Worm (Caenorhabditis elegans) whole organism, L2 larva: ENCODE measurements around the gene cest-13.

Source experiments
- F13H6.1 ChIP-seq: sonication (generic microtip); optimal IDR thresholded peaks from 2 replicates; lab custom pipeline; 2016; ENCODE audit warnings: missing genetic modification characterization, missing compliant biosample characterization
- R02D3.7 ChIP-seq: fragments of 150-350 bp; optimal IDR thresholded peaks from 2 replicates; lab custom pipeline; 2014; ENCODE audit warnings: missing biosample characterization, missing genetic modification characterization
- ZK546.5 ChIP-seq: sonication (generic microtip); optimal IDR thresholded peaks from 2 replicates; lab custom pipeline; 2017; ENCODE audit warnings: missing biosample characterization, missing genetic modification characterization
- alr-1 ChIP-seq: fragments of 150-350 bp; optimal IDR thresholded peaks from 2 replicates; lab custom pipeline; 2014; ENCODE audit warnings: missing biosample characterization, missing genetic modification characterization
- aly-2 ChIP-seq: fragments of 150-350 bp; optimal IDR thresholded peaks from 2 replicates; lab custom pipeline; 2014; ENCODE audit warnings: missing biosample characterization, missing genetic modification characterization
- ama-1 ChIP-seq: fragments of 150-350 bp; optimal IDR thresholded peaks from 2 replicates; lab custom pipeline; 2018; ENCODE audit warnings: inconsistent platforms
- blmp-1 ChIP-seq: sonication (generic microtip); optimal IDR thresholded peaks from 2 replicates; lab custom pipeline; 2017; ENCODE audit warnings: missing genetic modification characterization, mild to moderate bottlenecking, missing compliant biosample characterization, antibody characterized with exemption, moderate library complexity; ENCODE audit not compliant: insufficient read depth
- ceh-16 ChIP-seq: fragments of 150-350 bp; optimal IDR thresholded peaks from 2 replicates; lab custom pipeline; 2014; ENCODE audit warnings: missing biosample characterization, missing genetic modification characterization
- dmd-4 ChIP-seq: sonication (generic microtip); optimal IDR thresholded peaks from 2 replicates; lab custom pipeline; 2017; ENCODE audit warnings: missing biosample characterization, missing genetic modification characterization
- elt-1 ChIP-seq: fragments of 150-350 bp; optimal IDR thresholded peaks from 2 replicates; lab custom pipeline; 2014; ENCODE audit warnings: missing biosample characterization, missing genetic modification characterization
- elt-3 ChIP-seq: sonication (generic microtip); optimal IDR thresholded peaks from 2 replicates; lab custom pipeline; 2017; ENCODE audit warnings: missing biosample characterization, missing genetic modification characterization
- fos-1 ChIP-seq: fragments of 150-350 bp; optimal IDR thresholded peaks from 2 replicates; lab custom pipeline; 2014; ENCODE audit warnings: missing biosample characterization, missing genetic modification characterization
- gmeb-1 ChIP-seq: fragments of 150-350 bp; optimal IDR thresholded peaks from 2 replicates; lab custom pipeline; 2014; ENCODE audit warnings: missing biosample characterization, missing genetic modification characterization
- lin-11 ChIP-seq: fragments of 150-350 bp; sonication (generic microtip); optimal IDR thresholded peaks from 2 replicates; lab custom pipeline; 2014; ENCODE audit warnings: missing biosample characterization, missing genetic modification characterization, inconsistent platforms, mixed read lengths
- lin-13 ChIP-seq: fragments of 150-350 bp; optimal IDR thresholded peaks from 2 replicates; lab custom pipeline; 2014; ENCODE audit warnings: missing biosample characterization, missing genetic modification reagents, missing genetic modification characterization
- lsy-2 ChIP-seq, 2 experiments: fragments of 150-350 bp in 1 of 2; sonication (generic microtip) in 1 of 2; optimal IDR thresholded peaks; 2 replicates each; lab custom pipeline; 2014 to 2017; ENCODE audit warnings: missing biosample characterization in 2 of 2, missing genetic modification characterization in 2 of 2
- mbf-1 ChIP-seq: sonication (generic microtip); optimal IDR thresholded peaks from 2 replicates; lab custom pipeline; 2017; ENCODE audit warnings: missing biosample characterization, missing genetic modification characterization
- mdl-1 ChIP-seq, 2 experiments: fragments of 150-350 bp in 1 of 2; sonication (generic microtip) in 1 of 2; optimal IDR thresholded peaks; 2 replicates each; lab custom pipeline; 2017; ENCODE audit warnings: missing biosample characterization in 2 of 2, missing genetic modification characterization in 2 of 2
- nhr-10 ChIP-seq: sonication (generic microtip); optimal IDR thresholded peaks from 2 replicates; lab custom pipeline; 2017; ENCODE audit warnings: missing biosample characterization, missing genetic modification characterization
- nhr-11 ChIP-seq: fragments of 150-350 bp; optimal IDR thresholded peaks from 2 replicates; lab custom pipeline; 2014; ENCODE audit warnings: missing biosample characterization, missing genetic modification characterization
- nhr-12 ChIP-seq: fragments of 150-350 bp; optimal IDR thresholded peaks from 2 replicates; lab custom pipeline; 2014; ENCODE audit warnings: missing biosample characterization, missing genetic modification characterization
- nhr-129 ChIP-seq: fragments of 150-350 bp; optimal IDR thresholded peaks from 2 replicates; lab custom pipeline; 2014; ENCODE audit warnings: missing biosample characterization, missing genetic modification characterization
- nhr-21 ChIP-seq: fragments of 150-350 bp; optimal IDR thresholded peaks from 2 replicates; lab custom pipeline; 2014; ENCODE audit warnings: missing biosample characterization, missing genetic modification characterization
- nhr-23 ChIP-seq: fragments of 150-350 bp; optimal IDR thresholded peaks from 2 replicates; lab custom pipeline; 2014; ENCODE audit warnings: missing biosample characterization, missing genetic modification reagents, missing genetic modification characterization
- nhr-237 ChIP-seq: fragments of 150-350 bp; optimal IDR thresholded peaks from 2 replicates; lab custom pipeline; 2014; ENCODE audit warnings: missing biosample characterization, missing genetic modification characterization
- nhr-25 ChIP-seq: fragments of 150-350 bp; sonication (generic microtip); optimal IDR thresholded peaks from 3 replicates; lab custom pipeline; 2014; ENCODE audit warnings: missing biosample characterization, missing genetic modification characterization
- nhr-6 ChIP-seq: fragments of 150-350 bp; optimal IDR thresholded peaks from 2 replicates; lab custom pipeline; 2014; ENCODE audit warnings: missing biosample characterization, missing genetic modification characterization
- nhr-77 ChIP-seq: fragments of 150-350 bp; optimal IDR thresholded peaks from 2 replicates; lab custom pipeline; 2014; ENCODE audit warnings: missing biosample characterization, missing genetic modification characterization
- peb-1 ChIP-seq: fragments of 150-350 bp; optimal IDR thresholded peaks from 2 replicates; lab custom pipeline; 2014; ENCODE audit warnings: missing biosample characterization, missing genetic modification characterization
- sem-4 ChIP-seq: fragments of 150-350 bp; optimal IDR thresholded peaks from 2 replicates; lab custom pipeline; 2014; ENCODE audit warnings: missing biosample characterization, missing genetic modification reagents, missing genetic modification characterization
- sma-3 ChIP-seq: sonication (generic microtip); optimal IDR thresholded peaks from 2 replicates; lab custom pipeline; 2016; ENCODE audit warnings: missing genetic modification reagents, missing genetic modification characterization, missing compliant biosample characterization
- sma-9 ChIP-seq, 2 experiments: fragments of 150-350 bp in 1 of 2; sonication (generic microtip) in 1 of 2; optimal IDR thresholded peaks; 2 replicates each; lab custom pipeline; 2014 to 2016; ENCODE audit warnings: missing genetic modification characterization in 2 of 2, mild to moderate bottlenecking in 1 of 2, missing biosample characterization in 1 of 2, missing compliant biosample characterization in 1 of 2, missing genetic modification reagents in 1 of 2, moderate library complexity in 1 of 2
- snpc-4 ChIP-seq: fragments of 150-350 bp; optimal IDR thresholded peaks from 2 replicates; lab custom pipeline; 2014; ENCODE audit warnings: missing biosample characterization, missing genetic modification characterization
- unc-39 ChIP-seq: fragments of 150-350 bp; optimal IDR thresholded peaks from 2 replicates; lab custom pipeline; 2014; ENCODE audit warnings: missing biosample characterization, missing genetic modification characterization
- unc-55 ChIP-seq: fragments of 150-350 bp; sonication (generic microtip); optimal IDR thresholded peaks from 3 replicates; lab custom pipeline; 2014; ENCODE audit warnings: missing biosample characterization, missing genetic modification reagents, missing genetic modification characterization
- unc-62 ChIP-seq: fragments of 150-350 bp; optimal IDR thresholded peaks from 2 replicates; lab custom pipeline; 2014; ENCODE audit warnings: missing biosample characterization, missing genetic modification reagents, missing genetic modification characterization
- zag-1 ChIP-seq: fragments of 150-350 bp; optimal IDR thresholded peaks from 2 replicates; lab custom pipeline; 2014; ENCODE audit warnings: missing biosample characterization, missing genetic modification characterization
- ztf-11 ChIP-seq: sonication (generic microtip); optimal IDR thresholded peaks from 2 replicates; lab custom pipeline; 2017; ENCODE audit warnings: missing biosample characterization, missing genetic modification characterization
- ztf-4 ChIP-seq: fragments of 150-350 bp; optimal IDR thresholded peaks from 2 replicates; lab custom pipeline; 2014; ENCODE audit warnings: missing biosample characterization, missing genetic modification characterization

Gene cest-13

ce11 chrX:13728991-13729390 lies 31.0 kb upstream of the cest-13 start:
- TF ChIP-seq sma-9 (GFP tag; optimal IDR thresholded peaks at IDR 0.05; lab: Kevin White, UChicago) (no peak), sma-9 (tag; optimal IDR thresholded peaks at IDR 0.05; lab: Kevin White, UChicago) (no peak), unc-55 (GFP tag; lab: Kevin White, UChicago) (no peak), nhr-10 (tag; lab: Kevin White, UChicago) (no peak), sem-4 (tag; lab: Kevin White, UChicago) (no peak), nhr-25 (tag; lab: Kevin White, UChicago) (no peak), elt-3 (tag; lab: Kevin White, UChicago) (no peak), ceh-16 (tag; lab: Kevin White, UChicago) (no peak), sma-3 (no peak), peb-1 (tag; lab: Kevin White, UChicago) (no peak), nhr-11 (no peak), unc-39 (tag; lab: Kevin White, UChicago) (no peak), zag-1 (no peak)

DNA sequence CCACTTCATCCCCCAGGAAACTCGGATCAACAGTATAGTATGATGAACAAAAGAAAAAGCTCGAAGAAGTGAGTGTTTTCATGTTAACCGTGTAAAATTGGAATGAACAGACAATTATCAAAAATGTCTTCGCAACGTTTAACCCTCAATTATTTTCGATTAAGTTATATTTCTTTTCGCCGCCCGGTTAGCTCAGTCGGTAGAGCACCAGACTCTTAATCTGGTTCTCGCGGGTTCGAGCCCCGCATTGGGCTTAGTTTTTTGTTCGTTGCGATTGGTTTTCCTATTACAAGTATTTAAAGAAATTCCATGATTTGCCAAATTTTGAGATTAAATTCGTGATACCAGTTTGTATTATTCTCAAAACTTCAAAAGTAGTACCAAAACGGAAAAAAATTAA lies 30.3 kb upstream of the cest-13 start:
- TF ChIP-seq peb-1 (tag; lab: Kevin White, UChicago): no peak
- no peak for TF ChIP-seq ztf-4 (tag; lab: Kevin White, UChicago)
- no peak for TF ChIP-seq gmeb-1 (tag; lab: Kevin White, UChicago)
- no peak for TF ChIP-seq F13H6.1 (tag; lab: Kevin White, UChicago)
- no peak for TF ChIP-seq elt-1 (tag; lab: Kevin White, UChicago)
- TF ChIP-seq fos-1: no peak
- TF ChIP-seq snpc-4 (tag; lab: Kevin White, UChicago): no peak
- TF ChIP-seq ZK546.5 (tag; lab: Kevin White, UChicago): no peak
- TF ChIP-seq nhr-237 (tag; lab: Kevin White, UChicago): no peak
- no peak for TF ChIP-seq unc-62 (GFP tag; lab: Kevin White, UChicago)
- no peak for TF ChIP-seq nhr-23
- TF ChIP-seq sma-9 (GFP tag; optimal IDR thresholded peaks at IDR 0.05; lab: Kevin White, UChicago): no peak
- no peak for TF ChIP-seq sma-9 (tag; optimal IDR thresholded peaks at IDR 0.05; lab: Kevin White, UChicago)
- TF ChIP-seq lin-11: no peak
- no peak for TF ChIP-seq unc-55 (GFP tag; lab: Kevin White, UChicago)
- no peak for TF ChIP-seq ztf-11 (tag; lab: Kevin White, UChicago)
- TF ChIP-seq sma-3: no peak
- no peak for TF ChIP-seq lsy-2 (tag; optimal IDR thresholded peaks at IDR 0.05; lab: Kevin White, UChicago)
- TF ChIP-seq R02D3.7 (tag; lab: Kevin White, UChicago): no peak
- no peak for TF ChIP-seq blmp-1 (tag; lab: Kevin White, UChicago)

ce11 chrX:13730209-13730975 lies 29.6 kb upstream of the cest-13 start:
- TF ChIP-seq ZK546.5 (tag; lab: Kevin White, UChicago) (no peak), ztf-11 (tag; lab: Kevin White, UChicago) (no peak), lsy-2 (tag; optimal IDR thresholded peaks at IDR 0.05; lab: Kevin White, UChicago) (no peak), ceh-16 (tag; lab: Kevin White, UChicago) (peak; percentile 3), ama-1 (lab: Kevin White, UChicago) (no peak), nhr-77 (tag; lab: Kevin White, UChicago) (no peak), unc-55 (GFP tag; lab: Kevin White, UChicago) (peak; percentile 19), R02D3.7 (tag; lab: Kevin White, UChicago) (no peak), F13H6.1 (tag; lab: Kevin White, UChicago) (peak; percentile 24), ztf-4 (tag; lab: Kevin White, UChicago) (no peak), alr-1 (tag; lab: Kevin White, UChicago) (no peak), nhr-129 (tag; lab: Kevin White, UChicago) (peak; percentile 47), zag-1 (no peak), dmd-4 (tag; lab: Kevin White, UChicago) (no peak), sem-4 (tag; lab: Kevin White, UChicago) (no peak), sma-9 (GFP tag; optimal IDR thresholded peaks at IDR 0.05; lab: Kevin White, UChicago) (peak; percentile 57), sma-9 (tag; optimal IDR thresholded peaks at IDR 0.05; lab: Kevin White, UChicago) (no peak), nhr-21 (tag; lab: Kevin White, UChicago) (no peak), mbf-1 (tag; lab: Kevin White, UChicago) (no peak), lin-13 (GFP tag; lab: Kevin White, UChicago) (peak; percentile 21), lin-11 (no peak), elt-3 (tag; lab: Kevin White, UChicago) (no peak), nhr-237 (tag; lab: Kevin White, UChicago) (no peak), nhr-25 (tag; lab: Kevin White, UChicago) (peak; percentile 48), aly-2 (tag; lab: Kevin White, UChicago) (no peak), sma-3 (peak; percentile 50), peb-1 (tag; lab: Kevin White, UChicago) (no peak), fos-1 (peak; percentile 26), nhr-11 (peak; percentile 72), nhr-12 (tag; lab: Kevin White, UChicago) (no peak), gmeb-1 (tag; lab: Kevin White, UChicago) (peak; percentile 26), nhr-6 (tag; lab: Kevin White, UChicago) (no peak), blmp-1 (tag; lab: Kevin White, UChicago) (peak; percentile 33), mdl-1 (tag; optimal IDR thresholded peaks at IDR 0.05; lab: Kevin White, UChicago) (no peak)
